Worm (Caenorhabditis elegans): ENCODE data around the gene fbxa-147.

- TF ChIP-seq pros-1 (tag; optimal IDR thresholded peaks at IDR 0.05): no peak
- no peak for TF ChIP-seq zip-5 (tag; optimal IDR thresholded peaks at IDR 0.05)
- TF ChIP-seq sdc-2 (tag; optimal IDR thresholded peaks at IDR 0.05): no peak
Observed at ce11 chrV:14712316-14712715, 4.0 kb upstream of the fbxa-147 start, which contains the start of gene R08A2.5.
